Worm (Caenorhabditis elegans) whole organism, L4 larva: Measurements from ENCODE around the gene csa-1.

Source experiments
- F26F4.8 ChIP-seq: fragments of 200-800 bp; sonication (Bioruptor generic); conservative IDR thresholded peaks from 2 replicates; pipeline ENCODE4 v1.3.6; 2022; ENCODE audit warnings: missing genetic modification characterization, missing compliant biosample characterization
- F49E8.2 ChIP-seq: sonication (generic microtip); optimal IDR thresholded peaks from 2 replicates; lab custom pipeline; 2016; ENCODE audit warnings: missing compliant biosample characterization, mild to moderate bottlenecking, missing genetic modification characterization, borderline replicate concordance
- Y5F2A.4 ChIP-seq: fragments of 200-800 bp; sonication (Bioruptor generic); optimal IDR thresholded peaks from 2 replicates; lab custom pipeline; 2018; ENCODE audit warnings: mild to moderate bottlenecking, missing genetic modification characterization, missing compliant biosample characterization
- ZK546.5 ChIP-seq, 2 experiments: sonication (generic microtip); optimal IDR thresholded peaks; 2 replicates each; lab custom pipeline; 2017; ENCODE audit warnings: missing biosample characterization in 2 of 2, missing genetic modification characterization in 2 of 2
- aha-1 ChIP-seq: fragments of 150-350 bp; peaks from one replicate; lab custom pipeline; 2014; ENCODE audit warnings: missing biosample characterization, missing genetic modification characterization
- ceh-28 ChIP-seq: fragments of 150-350 bp; optimal IDR thresholded peaks from 2 replicates; lab custom pipeline; 2014; ENCODE audit warnings: missing biosample characterization, missing genetic modification reagents, missing genetic modification characterization
- cey-2 ChIP-seq: sonication (generic microtip); optimal IDR thresholded peaks from 3 replicates; lab custom pipeline; 2017; ENCODE audit warnings: missing genetic modification characterization, mild to moderate bottlenecking, missing compliant biosample characterization, antibody characterized with exemption, borderline replicate concordance; ENCODE audit not compliant: insufficient read depth
- dmd-8 ChIP-seq: fragments of 200-800 bp; sonication (Bioruptor generic); IDR thresholded peaks from 2 replicates; pipeline ENCODE4 v1.3.6; 2022; ENCODE audit warnings: missing genetic modification characterization, missing compliant biosample characterization
- fos-1 ChIP-seq: fragments of 150-350 bp; optimal IDR thresholded peaks from 2 replicates; lab custom pipeline; 2014; ENCODE audit warnings: missing biosample characterization, missing genetic modification characterization
- gei-8 ChIP-seq: fragments of 200-800 bp; sonication (Bioruptor generic); optimal IDR thresholded peaks from 2 replicates; lab custom pipeline; 2018; ENCODE audit warnings: mild to moderate bottlenecking, missing genetic modification characterization, missing compliant biosample characterization
- hif-1 ChIP-seq, 2 experiments: sonication (generic microtip); optimal IDR thresholded peaks; 2 replicates each; lab custom pipeline; 2016 to 2017; ENCODE audit warnings: missing compliant biosample characterization in 2 of 2, missing genetic modification characterization in 2 of 2, missing genetic modification reagents in 2 of 2, missing genotype in 2 of 2, mild to moderate bottlenecking in 1 of 2
- lim-7 ChIP-seq: fragments of 200-800 bp; sonication (Bioruptor generic); IDR thresholded peaks from 2 replicates; pipeline ENCODE4 v1.3.6; 2022; ENCODE audit warnings: missing genetic modification characterization, missing compliant biosample characterization
- lsy-2 ChIP-seq, 2 experiments: fragments of 150-350 bp in 1 of 2; sonication (generic microtip) in 1 of 2; optimal IDR thresholded peaks; 2 replicates each; lab custom pipeline; 2014 to 2017; ENCODE audit warnings: missing biosample characterization in 2 of 2, missing genetic modification characterization in 2 of 2
- mep-1 ChIP-seq: fragments of 150-350 bp; sonication (generic microtip); optimal IDR thresholded peaks from 3 replicates; lab custom pipeline; 2014; ENCODE audit warnings: missing biosample characterization, missing genetic modification characterization
- nhr-25 ChIP-seq: sonication (generic microtip); optimal IDR thresholded peaks from 2 replicates; lab custom pipeline; 2017; ENCODE audit warnings: missing genetic modification characterization, mild to moderate bottlenecking, missing compliant biosample characterization, antibody characterized with exemption, moderate library complexity, borderline replicate concordance; ENCODE audit not compliant: insufficient read depth
- rbr-2 ChIP-seq: sonication (generic microtip); optimal IDR thresholded peaks from 2 replicates; lab custom pipeline; 2016; ENCODE audit warnings: missing genotype, missing genetic modification characterization, missing compliant biosample characterization
- tag-97 ChIP-seq: fragments of 200-800 bp; sonication (Bioruptor generic); IDR thresholded peaks from 2 replicates; pipeline ENCODE4 v1.3.6; 2022; ENCODE audit warnings: missing genetic modification characterization, missing compliant biosample characterization
- unc-62 ChIP-seq, 3 experiments: fragments of 150-350 bp in 1 of 3; sonication (generic microtip); optimal IDR thresholded peaks in 2 of 3; peaks in 1 of 3; 1 replicate in 1 of 3; 2 replicates in 2 of 3; lab custom pipeline; 2014 to 2017; ENCODE audit warnings: missing biosample characterization in 3 of 3, missing genetic modification characterization in 3 of 3, missing genetic modification reagents in 3 of 3, missing genotype in 1 of 3
- zip-11 ChIP-seq: fragments of 200-800 bp; sonication (Bioruptor generic); IDR thresholded peaks from 2 replicates; pipeline ENCODE4 v1.3.6; 2022; ENCODE audit warnings: missing genetic modification characterization, missing compliant biosample characterization
- ztf-7 ChIP-seq: fragments of 150-350 bp; optimal IDR thresholded peaks from 2 replicates; lab custom pipeline; 2014; ENCODE audit warnings: missing biosample characterization, missing genetic modification characterization

csa-1 gene

ce11 chrII:9273984-9274383 is 45.5 kb downstream of the csa-1 start (continued):
- TF ChIP-seq nhr-25 (tag; lab: Kevin White, UChicago) (peak; percentile 76), ZK546.5 (tag; optimal IDR thresholded peaks at IDR 0.05; lab: Kevin White, UChicago) (no peak), gei-8 (GFP tag; lab: Kevin White, UChicago) (peak; percentile 49), Y5F2A.4 (GFP tag; lab: Kevin White, UChicago) (no peak), cey-2 (tag; lab: Kevin White, UChicago) (no peak), F49E8.2 (no peak), dmd-8 (no peak)

ce11 chrII:9272942-9273341 is 46.6 kb downstream of the csa-1 start, which contains the start of gene C01G6.4:
C01G6.4 (minus strand) TSS chrII:9273042.
- TF ChIP-seq rbr-2 (tag; lab: Kevin White, UChicago), result no peak
- peak; percentile 68 for TF ChIP-seq aha-1 (tag; lab: Kevin White, UChicago)
- TF ChIP-seq, all 104 proteins: peak for 1

DNA sequence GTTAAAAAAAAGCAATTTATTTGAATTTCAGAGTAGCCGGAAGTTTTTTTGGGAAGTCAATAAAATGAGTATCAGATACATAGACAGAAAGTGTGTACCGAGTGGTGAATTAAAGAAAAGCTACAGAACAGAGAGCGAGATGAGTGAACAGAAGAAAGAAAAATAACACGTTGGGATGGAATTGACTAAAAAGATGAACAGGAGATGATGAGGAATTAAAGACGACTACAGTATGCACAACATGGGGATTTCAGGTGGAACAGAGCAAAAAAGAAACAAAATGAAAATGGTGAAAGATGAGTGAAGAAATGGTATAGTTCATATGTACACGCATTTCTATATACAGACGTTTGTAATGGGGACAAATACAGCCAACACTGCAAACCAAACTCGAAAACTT is 48.2 kb downstream of the csa-1 start:
- TF ChIP-seq unc-62 (GFP tag; optimal IDR thresholded peaks at IDR 0.05 in 1 of 2; lab: Kevin White, UChicago), result peak in 1 of 2 experiments; percentile 92
- no peak for TF ChIP-seq unc-62 (tag; optimal IDR thresholded peaks at IDR 0.05; lab: Kevin White, UChicago)
- no peak for TF ChIP-seq zip-11
- TF ChIP-seq, all 104 proteins: peak for 1

DNA sequence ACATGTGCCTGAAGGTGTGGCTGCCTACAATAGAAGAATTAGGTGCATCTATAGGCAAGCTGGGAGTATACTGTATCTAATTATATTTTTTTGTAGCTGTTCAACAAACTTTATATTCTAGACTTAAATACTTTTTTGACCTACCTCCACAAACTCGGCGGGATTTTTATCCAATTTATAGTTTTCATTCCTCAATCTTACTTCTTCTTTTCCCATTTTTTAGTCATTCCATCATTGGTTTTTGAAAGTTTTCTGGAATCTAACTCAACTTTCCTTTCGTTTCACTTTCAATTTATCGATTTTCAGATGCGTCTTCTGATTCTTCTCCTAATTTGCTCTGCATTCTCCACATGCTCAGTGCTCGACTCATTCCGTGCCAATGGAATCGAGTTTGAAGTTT is 49.9 kb downstream of the csa-1 start, which contains the start of gene C01G6.3:
C01G6.3 (plus strand) TSS at position 301 of the 400 bp plus-strand sequence.
- no peak for TF ChIP-seq ceh-28 (tag; lab: Kevin White, UChicago)
- no peak for TF ChIP-seq tag-97 (GFP tag; lab: Robert Waterston, UW)
- no peak for TF ChIP-seq lim-7 (GFP tag; lab: Robert Waterston, UW)
- no peak for TF ChIP-seq F26F4.8 (GFP tag; lab: Robert Waterston, UW)
- TF ChIP-seq rbr-2 (tag; lab: Kevin White, UChicago), result no peak
- no peak for TF ChIP-seq fos-1
- TF ChIP-seq mep-1, result no peak
- TF ChIP-seq hif-1 (tag; optimal IDR thresholded peaks at IDR 0.05; lab: Kevin White, UChicago), result no peak
- no peak for TF ChIP-seq ztf-7 (tag; lab: Kevin White, UChicago)

DNA sequence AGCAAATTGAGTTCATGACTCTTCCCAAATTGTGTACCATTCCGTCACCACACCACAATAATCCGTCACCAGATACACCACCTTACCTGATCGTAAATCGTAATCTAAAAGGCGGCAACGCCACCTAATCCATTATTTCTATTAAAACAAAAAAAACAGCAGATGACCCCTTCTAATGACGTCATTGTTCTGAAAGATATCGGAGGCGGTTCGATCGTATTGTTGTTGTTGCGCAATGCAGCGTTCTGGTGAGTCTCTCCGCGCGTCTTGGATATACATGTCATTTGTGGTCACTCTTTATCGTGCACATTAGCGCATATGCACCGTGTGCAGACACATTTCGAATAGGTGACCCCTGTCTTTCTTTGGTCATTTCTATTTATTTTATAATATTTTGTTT is 50.5 kb downstream of the csa-1 start:
- TF ChIP-seq lsy-2 (tag; optimal IDR thresholded peaks at IDR 0.05; lab: Kevin White, UChicago), result no peak
- peak in 1 of 2 experiments; percentile 30 for TF ChIP-seq unc-62 (GFP tag; optimal IDR thresholded peaks at IDR 0.05 in 1 of 2; lab: Kevin White, UChicago)
- TF ChIP-seq unc-62 (tag; optimal IDR thresholded peaks at IDR 0.05; lab: Kevin White, UChicago), result no peak
